Worm (Caenorhabditis elegans) whole organism, mixed stage, embryonic: ENCODE data around the gene mab-21.

Experiments
- bed-3 ChIP-seq: fragments of 200-800 bp; sonication (Bioruptor generic); optimal IDR thresholded peaks from 3 replicates; lab custom pipeline; 2018; ENCODE audit warnings: mild to moderate bottlenecking, missing genetic modification characterization, moderate library complexity, missing compliant biosample characterization
- lin-32 ChIP-seq: fragments of 200-800 bp; sonication (Bioruptor generic); optimal IDR thresholded peaks from 2 replicates; lab custom pipeline; 2018; ENCODE audit warnings: mild to moderate bottlenecking, missing genetic modification characterization, missing compliant biosample characterization
- mep-1 ChIP-seq: fragments of 150-350 bp; optimal IDR thresholded peaks from 2 replicates; lab custom pipeline; 2017; ENCODE audit warnings: missing biosample characterization, missing genetic modification reagents, missing genetic modification characterization, inconsistent platforms
- nhr-12 ChIP-seq: fragments of 150-350 bp; optimal IDR thresholded peaks from 2 replicates; lab custom pipeline; 2014; ENCODE audit warnings: missing biosample characterization, missing genetic modification characterization
- nhr-237 ChIP-seq: fragments of 150-350 bp; optimal IDR thresholded peaks from 2 replicates; lab custom pipeline; 2014; ENCODE audit warnings: missing biosample characterization, missing genetic modification characterization
- nhr-28 ChIP-seq: fragments of 150-350 bp; optimal IDR thresholded peaks from 2 replicates; lab custom pipeline; 2014; ENCODE audit warnings: missing biosample characterization, missing genetic modification characterization
- unc-39 ChIP-seq: fragments of 150-350 bp; optimal IDR thresholded peaks from 2 replicates; lab custom pipeline; 2014; ENCODE audit warnings: missing biosample characterization, missing genetic modification characterization
- unc-62 ChIP-seq: fragments of 150-350 bp; optimal IDR thresholded peaks from 2 replicates; lab custom pipeline; 2014; ENCODE audit warnings: missing biosample characterization, missing genetic modification reagents, missing genetic modification characterization
- ztf-11 ChIP-seq: fragments of 150-350 bp; optimal IDR thresholded peaks from 2 replicates; lab custom pipeline; 2014; ENCODE audit warnings: missing biosample characterization, missing genetic modification characterization

ce11 chrIII:4561286-4561685 lies 39.3 kb upstream of the mab-21 start:
- TF ChIP-seq nhr-28 (no peak), nhr-12 (no peak), unc-39 (tag; lab: Kevin White, UChicago) (no peak), nhr-237 (no peak), ztf-11 (no peak), mep-1 (tag; lab: Kevin White, UChicago) (no peak), bed-3 (no peak), unc-62 (GFP tag; lab: Kevin White, UChicago) (no peak), lin-32 (no peak)
